Worm (Caenorhabditis elegans): Measurements from ENCODE around the gene ccep-97.
A peak's percentile ranks its signal among the peaks of the same experiment; 100 is the strongest.

ccep-97 gene

DNA sequence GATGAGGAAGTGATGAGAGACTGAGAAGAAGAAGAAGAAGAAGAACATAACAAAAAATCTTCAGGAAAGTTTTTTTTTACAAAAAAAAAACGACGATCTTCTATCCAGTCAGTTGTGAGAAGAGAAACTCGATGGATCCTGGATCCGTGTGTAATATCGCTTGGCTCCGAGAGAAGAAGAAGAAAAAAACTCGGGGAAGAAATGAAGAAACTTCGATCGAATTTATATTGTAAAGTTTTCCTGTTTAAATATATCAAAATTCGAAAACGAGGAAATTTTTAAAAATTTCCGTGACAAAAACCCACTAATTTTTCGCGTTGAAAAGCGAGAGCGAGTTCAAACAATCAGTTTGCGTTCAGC lies 4.8 kb upstream of the ccep-97 start, which contains the start of gene adss-1:
Gene adss-1 (minus strand): TSS at position 101 of the 360 bp plus-strand sequence.
- TF ChIP-seq C08G9.2 (tag; optimal IDR thresholded peaks at IDR 0.05), result no peak
- no peak for TF ChIP-seq ahr-1 (tag; optimal IDR thresholded peaks at IDR 0.05)
- no peak for TF ChIP-seq elt-4 (tag; optimal IDR thresholded peaks at IDR 0.05)
- TF ChIP-seq ets-4 (tag; optimal IDR thresholded peaks at IDR 0.05), result no peak
- TF ChIP-seq K02D7.2 (tag; optimal IDR thresholded peaks at IDR 0.05), result no peak
- no peak for TF ChIP-seq fax-1 (tag; optimal IDR thresholded peaks at IDR 0.05)
- TF ChIP-seq ceh-19 (GFP tag; optimal IDR thresholded peaks at IDR 0.05), result no peak
- TF ChIP-seq gmeb-2 (tag; optimal IDR thresholded peaks at IDR 0.05), result no peak
- TF ChIP-seq mec-3 (tag; optimal IDR thresholded peaks at IDR 0.05; ENCODE audit: borderline replicate concordance), result no peak

DNA sequence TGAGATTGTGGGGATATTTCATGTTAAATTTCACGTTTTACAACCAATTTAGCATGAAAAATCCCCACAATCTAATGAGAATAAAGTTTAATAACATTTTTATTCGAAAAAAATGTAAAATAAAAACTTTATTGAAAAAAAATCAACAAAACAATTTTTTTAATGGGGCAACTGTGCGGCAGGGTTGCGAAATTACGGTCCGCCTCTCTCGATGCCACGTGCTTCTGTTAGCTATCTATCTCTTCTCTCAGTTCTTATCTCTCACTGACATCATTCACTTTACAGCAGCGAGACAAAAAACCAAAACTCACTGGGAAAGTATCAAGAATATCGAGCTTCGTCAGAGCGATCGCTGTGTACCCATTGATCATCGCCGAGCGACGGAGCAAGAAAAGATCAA lies 2.1 kb upstream of the ccep-97 start:
- no peak for TF ChIP-seq hlh-30 (tag; optimal IDR thresholded peaks at IDR 0.05; ENCODE audit: insufficient read depth)
- no peak for TF ChIP-seq fkh-6 (tag; optimal IDR thresholded peaks at IDR 0.05)
- TF ChIP-seq pax-1 (tag; optimal IDR thresholded peaks at IDR 0.05), result no peak
- no peak for TF ChIP-seq ets-4 (tag; optimal IDR thresholded peaks at IDR 0.05)
- no peak for TF ChIP-seq ttx-3 (tag; optimal IDR thresholded peaks at IDR 0.05)
- no peak for TF ChIP-seq pag-3 (tag; optimal IDR thresholded peaks at IDR 0.05; ENCODE audit: borderline replicate concordance)
- no peak for TF ChIP-seq unc-55 (GFP tag; optimal IDR thresholded peaks at IDR 0.05)
- TF ChIP-seq C08G9.2 (tag; optimal IDR thresholded peaks at IDR 0.05), result no peak
- TF ChIP-seq sdc-2 (tag; optimal IDR thresholded peaks at IDR 0.05), result no peak
- no peak for TF ChIP-seq lim-6 (tag; optimal IDR thresholded peaks at IDR 0.05)
- TF ChIP-seq ceh-31 (tag; optimal IDR thresholded peaks at IDR 0.05), result no peak
- TF ChIP-seq hlh-15 (tag; optimal IDR thresholded peaks at IDR 0.05), result no peak
- no peak for TF ChIP-seq npax-4 (tag; optimal IDR thresholded peaks at IDR 0.05)
- no peak for TF ChIP-seq pat-9 (tag; optimal IDR thresholded peaks at IDR 0.05)
- TF ChIP-seq ahr-1 (tag; optimal IDR thresholded peaks at IDR 0.05), result no peak
- TF ChIP-seq mec-3 (tag; optimal IDR thresholded peaks at IDR 0.05; ENCODE audit: borderline replicate concordance), result no peak

DNA sequence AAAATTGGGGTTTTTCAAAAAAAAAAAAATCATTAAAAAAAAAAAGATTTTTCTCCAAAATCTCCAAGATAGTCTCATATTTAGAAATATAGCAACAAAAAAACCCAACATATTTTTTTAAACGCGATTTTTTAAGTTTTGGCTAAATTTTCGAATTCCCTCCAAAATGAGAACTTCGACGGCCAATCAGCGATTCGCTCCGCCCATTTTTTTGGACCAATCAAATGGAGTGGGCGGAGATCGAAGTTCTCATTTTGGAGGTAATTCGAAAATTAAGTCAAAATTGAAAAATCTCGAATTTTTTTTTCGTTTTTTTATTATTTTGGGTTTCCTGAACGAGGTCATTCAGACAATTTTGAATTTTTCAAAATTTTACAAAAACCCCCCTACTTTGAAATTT lies 4.6 kb downstream of the ccep-97 start:
- TF ChIP-seq syd-9 (tag; optimal IDR thresholded peaks at IDR 0.05) (no peak), nfya-1 (tag; optimal IDR thresholded peaks at IDR 0.05) (peak; percentile 53)

DNA sequence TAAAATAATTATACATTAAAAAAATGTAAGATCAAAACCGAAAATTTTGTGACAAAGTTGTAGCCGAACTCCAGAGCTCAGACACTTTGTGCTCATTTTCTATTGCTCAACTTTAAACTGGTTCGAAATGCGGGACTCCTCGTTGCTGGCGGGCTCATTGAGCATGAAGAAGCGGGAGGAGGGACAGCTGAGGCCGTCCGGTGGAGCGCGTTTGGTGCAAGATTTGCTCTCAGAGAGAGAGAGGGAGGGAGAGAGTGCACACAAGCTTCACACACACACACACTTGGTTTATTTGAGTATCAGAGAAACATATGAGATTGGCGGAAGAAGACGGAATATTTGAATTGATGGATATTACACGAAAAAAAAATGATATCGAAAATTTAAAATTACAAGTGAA lies 7.8 kb downstream of the ccep-97 start:
- TF ChIP-seq ceh-34 (tag; optimal IDR thresholded peaks at IDR 0.05) (peak; percentile 29), C08G9.2 (tag; optimal IDR thresholded peaks at IDR 0.05) (no peak), lim-6 (tag; optimal IDR thresholded peaks at IDR 0.05) (no peak), lin-11 (tag; optimal IDR thresholded peaks at IDR 0.05) (no peak), ztf-16 (tag; optimal IDR thresholded peaks at IDR 0.05) (no peak), odd-2 (tag; optimal IDR thresholded peaks at IDR 0.05) (no peak), tbx-2 (tag; optimal IDR thresholded peaks at IDR 0.05) (peak; percentile 40), ceh-22 (tag; optimal IDR thresholded peaks at IDR 0.05) (no peak), ceh-48 (tag; optimal IDR thresholded peaks at IDR 0.05) (no peak), ceh-2 (tag; optimal IDR thresholded peaks at IDR 0.05) (peak; percentile 26), unc-55 (GFP tag; optimal IDR thresholded peaks at IDR 0.05) (peak; percentile 43), ceh-18 (tag; optimal IDR thresholded peaks at IDR 0.05) (peak; percentile 43), pros-1 (tag; optimal IDR thresholded peaks at IDR 0.05) (peak; percentile 43), F13H6.1 (tag; optimal IDR thresholded peaks at IDR 0.05) (no peak), unc-42 (tag; optimal IDR thresholded peaks at IDR 0.05) (peak; percentile 24), hlh-8 (tag; optimal IDR thresholded peaks at IDR 0.05) (peak; percentile 4), nfya-1 (tag; optimal IDR thresholded peaks at IDR 0.05) (peak; percentile 56), ceh-31 (tag; optimal IDR thresholded peaks at IDR 0.05) (peak; percentile 57), unc-3 (GFP tag; conservative IDR thresholded peaks at IDR 0.05) (no peak), unc-3 (tag; optimal IDR thresholded peaks at IDR 0.05) (no peak), nhr-11 (tag; optimal IDR thresholded peaks at IDR 0.05) (no peak), ceh-24 (tag; optimal IDR thresholded peaks at IDR 0.05) (no peak), elt-2 (tag; optimal IDR thresholded peaks at IDR 0.05) (no peak), ceh-45 (GFP tag; IDR thresholded peaks at IDR 0.05) (no peak), ets-4 (tag; optimal IDR thresholded peaks at IDR 0.05) (no peak), ceh-19 (GFP tag; optimal IDR thresholded peaks at IDR 0.05) (peak; percentile 31)

Data from whole organism, late embryonic.